In the genomic region with DNA sequence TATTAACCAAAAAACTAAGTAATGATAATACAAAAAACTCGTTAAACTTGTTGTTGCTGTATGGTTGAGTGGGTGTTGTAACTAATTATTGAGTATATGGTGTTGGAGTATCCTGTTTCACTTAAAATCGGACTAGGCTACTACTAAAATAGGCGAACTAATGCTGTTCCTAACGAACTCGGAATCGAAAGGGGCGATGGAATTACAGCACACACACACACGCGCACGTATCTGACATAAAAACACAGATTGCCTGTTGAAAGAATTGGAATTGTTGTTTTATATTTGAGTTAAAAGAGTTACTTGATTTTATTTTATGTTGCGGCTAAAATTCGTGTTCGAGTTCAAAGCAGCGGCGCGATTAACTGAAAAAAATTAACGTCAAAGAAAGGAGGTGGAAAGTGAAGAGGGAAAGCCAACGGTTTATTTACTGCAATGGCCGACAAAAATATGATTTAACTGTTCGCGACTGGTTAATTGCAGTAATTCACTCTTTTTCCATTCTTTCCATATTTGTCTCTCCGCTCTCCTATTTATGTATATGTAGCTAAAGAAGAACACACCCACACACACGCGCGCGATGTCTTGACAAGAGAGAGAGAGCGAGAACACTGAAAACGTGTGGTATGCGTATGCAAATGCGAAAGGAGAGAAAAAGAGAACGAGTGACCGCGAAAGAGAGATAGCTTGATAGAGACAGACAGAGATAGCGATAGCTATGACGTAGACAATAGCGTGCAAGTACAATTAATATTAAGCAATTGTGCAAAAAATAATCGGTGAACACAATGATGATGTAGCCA, we compare ENCODE assay signal across 1 fruit fly cellular context.
TF ChIP-seq lines count a peak whose summit lies in the region.

No protein-coding gene starts in this region.

TF ChIP-seq in whole organism, embryonic, 481 proteins besides CTCF, POLR2A, EP300 and RAD21 (continued from another document):
- TF ChIP-seq CG10321 (GFP tag; IDR thresholded peaks at IDR 0.05; lab: Robert Waterston, UW) = peak; percentile 58; the same call in 1 of the 2 replicates
- TF ChIP-seq eve (GFP tag; optimal IDR thresholded peaks at IDR 0.05; lab: Kevin White, UChicago) = peak in 1 of 2 experiments; percentile 85
- no peak for TF ChIP-seq crc (GFP tag; optimal IDR thresholded peaks at IDR 0.05; lab: Kevin White, UChicago)
- no peak for TF ChIP-seq gcm (GFP tag; optimal IDR thresholded peaks at IDR 0.05; lab: Kevin White, UChicago)
- no peak for TF ChIP-seq chn (GFP tag; optimal IDR thresholded peaks at IDR 0.05; lab: Kevin White, UChicago)
- no peak for TF ChIP-seq unpg (GFP tag; optimal IDR thresholded peaks at IDR 0.05; lab: Kevin White, UChicago)
- TF ChIP-seq so (GFP tag; IDR thresholded peaks at IDR 0.05; lab: Robert Waterston, UW) = peak; percentile 42; the same call in 1 of the 3 replicates
- no peak for TF ChIP-seq zfh1 (GFP tag; IDR thresholded peaks at IDR 0.05; lab: Robert Waterston, UW)
- no peak for TF ChIP-seq CG13287 (GFP tag; IDR thresholded peaks at IDR 0.05; lab: Robert Waterston, UW; ENCODE audit: partially characterized antibody)
- TF ChIP-seq Med (GFP tag; lab: Kevin White, UChicago) = peak; percentile 48
- TF ChIP-seq Six4 (GFP tag; optimal IDR thresholded peaks at IDR 0.05; lab: Kevin White, UChicago) = no peak
- TF ChIP-seq slbo (GFP tag; IDR thresholded peaks at IDR 0.05; lab: Robert Waterston, UW) = no peak
- TF ChIP-seq CG2889 (GFP tag; IDR thresholded peaks at IDR 0.05; lab: Robert Waterston, UW) = no peak
- TF ChIP-seq pros (GFP tag; optimal IDR thresholded peaks at IDR 0.05; lab: Kevin White, UChicago) = peak; percentile 70
- no peak for TF ChIP-seq CG1603 (tag; optimal IDR thresholded peaks at IDR 0.05; lab: Kevin White, UChicago)
- no peak for TF ChIP-seq E2f2 (GFP tag; IDR thresholded peaks at IDR 0.05; lab: Robert Waterston, UW)
- TF ChIP-seq sd (tag; optimal IDR thresholded peaks at IDR 0.05; lab: Kevin White, UChicago) = peak; percentile 94
- TF ChIP-seq mam (GFP tag; optimal IDR thresholded peaks at IDR 0.05; lab: Kevin White, UChicago) = no peak
- no peak for TF ChIP-seq CG9797 (GFP tag; optimal IDR thresholded peaks at IDR 0.05; lab: Kevin White, UChicago)
- peak; percentile 85 for TF ChIP-seq CG1832 (GFP tag; optimal IDR thresholded peaks at IDR 0.05; lab: Kevin White, UChicago)
- no peak for TF ChIP-seq zen (tag; optimal IDR thresholded peaks at IDR 0.05; lab: Kevin White, UChicago)
- TF ChIP-seq D19A (tag; optimal IDR thresholded peaks at IDR 0.05; lab: Kevin White, UChicago) = no peak
- TF ChIP-seq CG5953 (GFP tag; IDR thresholded peaks at IDR 0.05; lab: Robert Waterston, UW) = no peak
- TF ChIP-seq lola (GFP tag; optimal IDR thresholded peaks at IDR 0.05; lab: Kevin White, UChicago) = peak in 1 of 3 experiments; percentile 73
- TF ChIP-seq fd3F (GFP tag; optimal IDR thresholded peaks at IDR 0.05; lab: Kevin White, UChicago) = no peak
- TF ChIP-seq CG10462 (GFP tag; optimal IDR thresholded peaks at IDR 0.05; lab: Kevin White, UChicago) = no peak
- TF ChIP-seq YL-1 (GFP tag; optimal IDR thresholded peaks at IDR 0.05; lab: Kevin White, UChicago) = no peak
- TF ChIP-seq CG33557 (GFP tag; optimal IDR thresholded peaks at IDR 0.05; lab: Kevin White, UChicago) = no peak
- TF ChIP-seq Rx (GFP tag; IDR thresholded peaks at IDR 0.05; lab: Robert Waterston, UW) = no peak
- no peak for TF ChIP-seq CG2199 (GFP tag; IDR thresholded peaks at IDR 0.05; lab: Robert Waterston, UW)
- no peak for TF ChIP-seq CG30020 (tag; optimal IDR thresholded peaks at IDR 0.05; lab: Kevin White, UChicago)
- TF ChIP-seq exex (tag; optimal IDR thresholded peaks at IDR 0.05; lab: Kevin White, UChicago) = peak; percentile 26
